Fruit fly (Drosophila melanogaster) whole organism, embryonic: ENCODE results near the gene Nab2.

Source experiments
- Antp ChIP-seq: fragments of 200-800 bp; sonication (Bioruptor generic); optimal IDR thresholded peaks from 3 replicates; lab custom pipeline; 2016; ENCODE audit warnings: missing biosample characterization, missing genetic modification characterization
- Asciz ChIP-seq: fragments of 200-800 bp; sonication (Bioruptor generic); optimal IDR thresholded peaks from 2 replicates; lab custom pipeline; 2017; ENCODE audit warnings: missing biosample characterization, mild to moderate bottlenecking, missing genetic modification characterization, missing genetic modification reagents
- CG10209 ChIP-seq: fragments of 200-800 bp; sonication (Bioruptor generic); optimal IDR thresholded peaks from 3 replicates; lab custom pipeline; 2017; ENCODE audit warnings: missing biosample characterization, mild to moderate bottlenecking, missing genetic modification characterization, missing genetic modification reagents
- CG10979 ChIP-seq: fragments of 200-800 bp; sonication (Bioruptor generic); optimal IDR thresholded peaks from 2 replicates; lab custom pipeline; 2018; ENCODE audit warnings: missing biosample characterization, mild to moderate bottlenecking, missing genetic modification characterization, moderate library complexity
- CG11247 ChIP-seq: fragments of 200-800 bp; sonication (Bioruptor generic); IDR thresholded peaks from 2 replicates; pipeline ENCODE4 v1.3.6; 2022; ENCODE audit warnings: missing biosample characterization, missing genetic modification characterization
- CG11504 ChIP-seq: fragments of 200-800 bp; sonication (Bioruptor generic); optimal IDR thresholded peaks from 3 replicates; lab custom pipeline; 2019; ENCODE audit warnings: missing biosample characterization, mild to moderate bottlenecking, missing genetic modification characterization, moderate library complexity
- CG12659 ChIP-seq: fragments of 200-800 bp; sonication (Bioruptor generic); optimal IDR thresholded peaks from 3 replicates; lab custom pipeline; 2017; ENCODE audit warnings: mild to moderate bottlenecking, missing biosample characterization, missing genetic modification reagents, missing genetic modification characterization
- CG13894 ChIP-seq: fragments of 200-800 bp; sonication (Bioruptor generic); optimal IDR thresholded peaks from 3 replicates; lab custom pipeline; 2018; ENCODE audit warnings: missing biosample characterization, mild to moderate bottlenecking, missing genetic modification characterization, moderate library complexity
- CG17612 ChIP-seq: fragments of 200-800 bp; sonication (Bioruptor generic); IDR thresholded peaks from 2 replicates; pipeline ENCODE4 v1.3.6; 2022; ENCODE audit warnings: missing biosample characterization, missing genetic modification characterization
- CG1832 ChIP-seq: fragments of 200-800 bp; sonication (Bioruptor generic); optimal IDR thresholded peaks from 2 replicates; lab custom pipeline; 2017; ENCODE audit warnings: missing biosample characterization, mild to moderate bottlenecking, missing genetic modification characterization, inconsistent platforms
- CG2120 ChIP-seq: fragments of 200-800 bp; sonication (Bioruptor generic); optimal IDR thresholded peaks from 3 replicates; lab custom pipeline; 2016; ENCODE audit warnings: missing biosample characterization, missing genetic modification characterization
- CG30403 ChIP-seq: fragments of 200-800 bp; sonication (Bioruptor generic); optimal IDR thresholded peaks from 3 replicates; lab custom pipeline; 2016; ENCODE audit warnings: missing biosample characterization, missing genetic modification characterization
- CG3281 ChIP-seq: fragments of 200-800 bp; sonication (Bioruptor generic); optimal IDR thresholded peaks from 3 replicates; lab custom pipeline; 2017; ENCODE audit warnings: missing biosample characterization, mild to moderate bottlenecking, missing genetic modification characterization
- CG4617 ChIP-seq: fragments of 200-800 bp; sonication (Bioruptor generic); optimal IDR thresholded peaks from 3 replicates; lab custom pipeline; 2016; ENCODE audit warnings: missing biosample characterization, missing genetic modification characterization, borderline replicate concordance
- CG6854 ChIP-seq: fragments of 200-800 bp; sonication (Bioruptor generic); optimal IDR thresholded peaks from 3 replicates; lab custom pipeline; 2017; ENCODE audit warnings: missing biosample characterization, mild to moderate bottlenecking, missing genetic modification characterization
- CG9437 ChIP-seq: fragments of 200-800 bp; sonication (Bioruptor generic); optimal IDR thresholded peaks from 2 replicates; lab custom pipeline; 2018; ENCODE audit warnings: missing biosample characterization, mild to moderate bottlenecking, missing genetic modification characterization
- CG9609 ChIP-seq: fragments of 200-800 bp; sonication (Bioruptor generic); optimal IDR thresholded peaks from 3 replicates; lab custom pipeline; 2016; ENCODE audit warnings: missing biosample characterization, missing genetic modification characterization
- CG9727 ChIP-seq: fragments of 200-800 bp; sonication (Bioruptor generic); optimal IDR thresholded peaks from 3 replicates; lab custom pipeline; 2017; ENCODE audit warnings: missing biosample characterization, mild to moderate bottlenecking, missing genetic modification characterization
- Camta ChIP-seq: fragments of 200-800 bp; sonication (Bioruptor generic); optimal IDR thresholded peaks from 2 replicates; lab custom pipeline; 2016; ENCODE audit warnings: missing biosample characterization, missing genetic modification characterization
- D19B ChIP-seq: fragments of 200-800 bp; sonication (Bioruptor generic); optimal IDR thresholded peaks from 2 replicates; lab custom pipeline; 2017; ENCODE audit warnings: missing biosample characterization, mild to moderate bottlenecking, missing genetic modification characterization
- Dad ChIP-seq: fragments of 200-800 bp; sonication (Bioruptor generic); optimal IDR thresholded peaks from 3 replicates; lab custom pipeline; 2016; ENCODE audit warnings: missing biosample characterization, missing genetic modification characterization
- Doc3 ChIP-seq: fragments of 200-800 bp; sonication (Bioruptor generic); IDR thresholded peaks from 3 replicates; pipeline ENCODE4 v1.3.6; 2022; ENCODE audit warnings: missing biosample characterization, missing genetic modification characterization; ENCODE audit not compliant: partially characterized antibody
- Ets97D ChIP-seq: fragments of 200-800 bp; sonication (Bioruptor generic); optimal IDR thresholded peaks from 3 replicates; lab custom pipeline; 2016; ENCODE audit warnings: missing biosample characterization, missing genetic modification characterization
- Fer2 ChIP-seq: fragments of 200-800 bp; sonication (Bioruptor generic); optimal IDR thresholded peaks from 2 replicates; lab custom pipeline; 2018; ENCODE audit warnings: missing biosample characterization, mild to moderate bottlenecking, missing genetic modification characterization, moderate library complexity
- HLH4C ChIP-seq: fragments of 200-800 bp; sonication (Bioruptor generic); IDR thresholded peaks from 3 replicates; pipeline ENCODE4 v1.3.6; 2022; ENCODE audit warnings: missing biosample characterization, missing genetic modification characterization; ENCODE audit not compliant: partially characterized antibody
- HLH54F ChIP-seq: fragments of 200-800 bp; sonication (Bioruptor generic); optimal IDR thresholded peaks from 3 replicates; lab custom pipeline; 2016; ENCODE audit warnings: missing biosample characterization, missing genetic modification characterization
- Hr39 ChIP-seq: fragments of >200 bp; optimal IDR thresholded peaks from 2 replicates; lab custom pipeline; 2017
- PHDP ChIP-seq: fragments of 200-800 bp; sonication (Bioruptor generic); optimal IDR thresholded peaks from 3 replicates; lab custom pipeline; 2018; ENCODE audit warnings: missing biosample characterization, mild to moderate bottlenecking, missing genetic modification characterization, moderate library complexity
- Rfx ChIP-seq: fragments of 200-800 bp; sonication (Bioruptor generic); IDR thresholded peaks from 2 replicates; pipeline ENCODE4 v1.3.6; 2022; ENCODE audit warnings: missing biosample characterization, missing genetic modification characterization
- TFAM ChIP-seq: fragments of 200-800 bp; sonication (Bioruptor generic); optimal IDR thresholded peaks from 2 replicates; lab custom pipeline; 2017; ENCODE audit warnings: missing biosample characterization, missing genetic modification characterization, inconsistent platforms
- ara ChIP-seq: fragments of 200-800 bp; sonication (Bioruptor generic); IDR thresholded peaks from 2 replicates; pipeline ENCODE4 v1.3.6; 2022; ENCODE audit warnings: missing biosample characterization, missing genetic modification characterization
- ase ChIP-seq: fragments of 200-800 bp; sonication (Bioruptor generic); IDR thresholded peaks from 3 replicates; pipeline ENCODE4 v1.3.6; 2022; ENCODE audit warnings: missing biosample characterization, missing genetic modification characterization
- bigmax ChIP-seq: fragments of 200-800 bp; sonication (Bioruptor generic); optimal IDR thresholded peaks from 2 replicates; lab custom pipeline; 2018; ENCODE audit warnings: missing biosample characterization, mild to moderate bottlenecking, missing genetic modification characterization
- bsh ChIP-seq, 2 experiments: fragments of 200-800 bp; sonication (Bioruptor generic); optimal IDR thresholded peaks; 2 replicates each; lab custom pipeline; 2017 to 2018; ENCODE audit warnings: mild to moderate bottlenecking in 2 of 2, missing biosample characterization in 2 of 2, missing genetic modification characterization in 2 of 2, moderate library complexity in 1 of 2
- chinmo ChIP-seq: fragments of 200-800 bp; sonication (Bioruptor generic); IDR thresholded peaks from 4 replicates; pipeline ENCODE4 v1.3.6; 2022; ENCODE audit warnings: missing biosample characterization, missing genetic modification characterization; ENCODE audit not compliant: partially characterized antibody
- esg ChIP-seq: fragments of 200-800 bp; sonication (Bioruptor generic); conservative IDR thresholded peaks from 2 replicates; pipeline ENCODE4 v1.3.6; 2022; ENCODE audit warnings: missing biosample characterization, missing genetic modification characterization
- gfzf ChIP-seq: fragments of 200-800 bp; sonication (Bioruptor generic); optimal IDR thresholded peaks from 2 replicates; lab custom pipeline; 2016; ENCODE audit warnings: missing biosample characterization, mild to moderate bottlenecking, missing genetic modification characterization, moderate library complexity
- ken ChIP-seq: fragments of 200-800 bp; sonication (Bioruptor generic); IDR thresholded peaks from 3 replicates; pipeline ENCODE4 v1.3.6; 2022; ENCODE audit warnings: missing biosample characterization, missing genetic modification characterization
- lbe ChIP-seq: fragments of 200-800 bp; sonication (Bioruptor generic); optimal IDR thresholded peaks from 2 replicates; lab custom pipeline; 2016; ENCODE audit warnings: missing biosample characterization, mild to moderate bottlenecking, missing genetic modification characterization
- lola ChIP-seq, 3 experiments: fragments of >200 bp in 2 of 3; fragments of 200-800 bp in 1 of 3; sonication (Bioruptor generic) in 1 of 3; optimal IDR thresholded peaks; 2 replicates each; lab custom pipeline; 2017 to 2019; ENCODE audit warnings: missing biosample characterization in 3 of 3, missing genetic modification characterization in 3 of 3, mild to moderate bottlenecking in 1 of 3, moderate library complexity in 1 of 3
- mam ChIP-seq: fragments of 200-800 bp; sonication (Bioruptor generic); optimal IDR thresholded peaks from 3 replicates; lab custom pipeline; 2016; ENCODE audit warnings: missing biosample characterization, missing genetic modification characterization
- nom ChIP-seq: fragments of 200-800 bp; sonication (Bioruptor generic); optimal IDR thresholded peaks from 2 replicates; lab custom pipeline; 2017; ENCODE audit warnings: missing biosample characterization, missing genetic modification characterization, mild to moderate bottlenecking, moderate library complexity, missing genetic modification reagents
- odd ChIP-seq: fragments of 200-800 bp; sonication (Bioruptor generic); optimal IDR thresholded peaks from 2 replicates; lab custom pipeline; 2017; ENCODE audit warnings: missing biosample characterization, mild to moderate bottlenecking, missing genetic modification characterization
- onecut ChIP-seq: fragments of 200-800 bp; sonication (Bioruptor generic); IDR thresholded peaks from 2 replicates; pipeline ENCODE4 v1.3.6; 2022; ENCODE audit warnings: missing biosample characterization, missing genetic modification characterization
- org-1 ChIP-seq: fragments of 200-800 bp; sonication (Bioruptor generic); optimal IDR thresholded peaks from 2 replicates; lab custom pipeline; 2017; ENCODE audit warnings: missing biosample characterization, missing genetic modification characterization
- phol ChIP-seq: fragments of 200-800 bp; sonication (Bioruptor generic); optimal IDR thresholded peaks from 3 replicates; lab custom pipeline; 2018; ENCODE audit warnings: missing biosample characterization, mild to moderate bottlenecking, missing genetic modification characterization, moderate library complexity
- tna ChIP-seq: fragments of 200-800 bp; sonication (Bioruptor generic); IDR thresholded peaks from 2 replicates; pipeline ENCODE4 v1.3.6; 2022; ENCODE audit warnings: missing biosample characterization, missing genetic modification characterization; ENCODE audit not compliant: partially characterized antibody
- trem ChIP-seq: fragments of 200-800 bp; optimal IDR thresholded peaks from 3 replicates; lab custom pipeline; 2019; ENCODE audit warnings: missing biosample characterization, mild to moderate bottlenecking, missing genetic modification characterization, moderate library complexity
- zen ChIP-seq: fragments of 200-800 bp; sonication (Bioruptor generic); optimal IDR thresholded peaks from 3 replicates; lab custom pipeline; 2018; ENCODE audit warnings: missing biosample characterization, mild to moderate bottlenecking, missing genetic modification characterization, moderate library complexity

Gene Nab2

DNA sequence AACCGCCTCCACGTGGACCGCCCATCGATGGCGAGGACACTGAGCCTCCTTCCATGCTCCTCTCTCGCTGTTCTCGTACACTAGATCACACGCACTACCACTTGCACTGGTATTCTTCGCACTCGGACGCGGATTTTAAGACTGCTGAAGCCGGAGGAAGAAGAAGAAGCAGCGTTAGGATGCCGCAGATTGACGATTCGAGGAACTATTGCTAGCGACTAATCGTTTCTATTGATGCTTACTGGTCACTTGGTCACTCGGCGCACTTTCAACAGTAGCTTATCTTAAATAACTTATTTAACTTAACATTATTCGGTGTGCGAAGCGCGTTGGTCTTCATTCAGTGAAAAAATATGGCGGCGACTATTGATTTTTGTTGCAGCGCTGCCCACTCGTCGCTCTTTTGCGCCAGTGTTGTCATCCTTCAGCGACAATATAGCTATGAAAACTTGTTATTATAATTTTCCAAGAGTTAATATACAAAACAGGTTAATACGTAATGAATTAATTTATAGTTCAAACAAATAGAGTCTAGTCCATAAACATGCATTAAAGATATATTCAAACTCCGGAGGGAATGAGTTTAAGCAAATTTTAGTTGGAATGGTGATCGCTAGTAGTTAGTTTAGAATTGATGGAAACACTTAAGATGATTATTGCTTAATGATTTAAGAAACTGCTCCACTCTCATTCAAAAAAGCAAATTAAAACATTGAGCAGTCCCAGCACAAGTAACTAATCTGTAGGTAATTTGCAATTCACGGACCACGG, 30.4 kb upstream of the Nab2 start, which contains the start of the genes CG5746 and CG6454 (continued):
- TF ChIP-seq CG11504 (tag; lab: Kevin White, UChicago) (no peak), TFAM (no peak), CG2120 (peak; percentile 82), org-1 (no peak), HLH54F (GFP tag; lab: Kevin White, UChicago) (peak; percentile 72), lbe (GFP tag; lab: Kevin White, UChicago) (no peak), lola (GFP tag; optimal IDR thresholded peaks at IDR 0.05; lab: Kevin White, UChicago) (peak in 1 of 3 experiments; percentile 62), chinmo (GFP tag; lab: Robert Waterston, UW) (no peak), bsh (GFP tag; optimal IDR thresholded peaks at IDR 0.05; lab: Kevin White, UChicago) (no peak), trem (peak; percentile 99), Rfx (GFP tag; lab: Robert Waterston, UW) (no peak; the same call in 1 of the 2 replicates), ara (GFP tag; lab: Robert Waterston, UW) (no peak), esg (no peak), CG4617 (peak; percentile 75), ken (no peak), CG13894 (no peak), PHDP (no peak), CG9437 (peak; percentile 70), CG10209 (GFP tag; lab: Kevin White, UChicago) (no peak), nom (no peak), tna (no peak), Fer2 (tag; lab: Kevin White, UChicago) (no peak), CG17612 (GFP tag; lab: Robert Waterston, UW) (no peak), CG6854 (no peak), mam (peak; percentile 68), phol (tag; lab: Kevin White, UChicago) (peak; percentile 99), odd (GFP tag; lab: Kevin White, UChicago) (no peak), Hr39 (lab: Kevin White, UChicago) (no peak), Camta (GFP tag; lab: Kevin White, UChicago) (peak; percentile 18), Dad (no peak), CG30403 (GFP tag; lab: Kevin White, UChicago) (peak; percentile 78), bigmax (no peak), Asciz (GFP tag; lab: Kevin White, UChicago) (no peak), onecut (GFP tag; lab: Robert Waterston, UW) (peak; percentile 100), CG12659 (GFP tag; lab: Kevin White, UChicago) (peak; percentile 83), Ets97D (peak; percentile 68), gfzf (GFP tag; lab: Kevin White, UChicago) (peak; percentile 76), ase (GFP tag; lab: Robert Waterston, UW) (no peak), CG3281 (GFP tag; lab: Kevin White, UChicago) (no peak), zen (peak; percentile 25), Antp (GFP tag; lab: Kevin White, UChicago) (peak; percentile 11), CG11247 (GFP tag; lab: Robert Waterston, UW) (peak; percentile 42), CG10979 (tag; lab: Kevin White, UChicago) (peak; percentile 27), D19B (GFP tag; lab: Kevin White, UChicago) (no peak), HLH4C (GFP tag; lab: Robert Waterston, UW) (no peak), Doc3 (GFP tag; lab: Robert Waterston, UW) (no peak), CG9609 (peak; percentile 73), CG9727 (GFP tag; lab: Kevin White, UChicago) (peak; percentile 50), CG1832 (GFP tag; lab: Kevin White, UChicago) (no peak)
